Fruit fly (Drosophila melanogaster) whole organism, embryonic: ENCODE results near the gene CG32428.

Experiments
- Aef1 ChIP-seq: fragments of 200-800 bp; sonication (Bioruptor generic); IDR thresholded peaks from 3 replicates; pipeline ENCODE4 v1.3.6; 2022; ENCODE audit warnings: missing biosample characterization, missing genetic modification characterization
- Atf-2 ChIP-seq: fragments of 200-800 bp; sonication (Bioruptor generic); optimal IDR thresholded peaks from 2 replicates; lab custom pipeline; 2016; ENCODE audit warnings: missing biosample characterization, missing genetic modification characterization
- Awh ChIP-seq: fragments of 200-800 bp; sonication (Bioruptor generic); IDR thresholded peaks from 2 replicates; pipeline ENCODE4, ENCODE4 v1.3.6; 2022; ENCODE audit warnings: missing biosample characterization, missing genetic modification characterization
- B-H2 ChIP-seq: fragments of 200-800 bp; sonication (Bioruptor generic); optimal IDR thresholded peaks from 2 replicates; lab custom pipeline; 2018; ENCODE audit warnings: missing biosample characterization, mild to moderate bottlenecking, missing genetic modification characterization
- CG10654 ChIP-seq: fragments of 200-800 bp; sonication (Bioruptor generic); optimal IDR thresholded peaks from 2 replicates; lab custom pipeline; 2016; ENCODE audit warnings: missing biosample characterization, missing genetic modification characterization
- CG11093 ChIP-seq: fragments of 200-800 bp; sonication (Bioruptor generic); IDR thresholded peaks from 3 replicates; pipeline ENCODE4 v1.3.6; 2022; ENCODE audit warnings: missing biosample characterization, missing genetic modification characterization
- CG12744 ChIP-seq: fragments of 200-800 bp; sonication (Bioruptor generic); optimal IDR thresholded peaks from 2 replicates; lab custom pipeline; 2016; ENCODE audit warnings: missing biosample characterization, missing genetic modification characterization
- CG13296 ChIP-seq: fragments of 200-800 bp; sonication (Bioruptor generic); optimal IDR thresholded peaks from 3 replicates; lab custom pipeline; 2018; ENCODE audit warnings: missing biosample characterization, mild to moderate bottlenecking, missing genetic modification characterization
- CG17328 ChIP-seq: fragments of 200-800 bp; sonication (Bioruptor generic); IDR thresholded peaks from 2 replicates; pipeline ENCODE4 v1.3.6; 2022; ENCODE audit warnings: missing biosample characterization, missing genetic modification characterization
- CG2678 ChIP-seq: fragments of 200-800 bp; sonication (Bioruptor generic); optimal IDR thresholded peaks from 3 replicates; lab custom pipeline; 2019; ENCODE audit warnings: missing biosample characterization, mild to moderate bottlenecking, missing genetic modification characterization, moderate library complexity
- CG30403 ChIP-seq: fragments of 200-800 bp; sonication (Bioruptor generic); optimal IDR thresholded peaks from 3 replicates; lab custom pipeline; 2016; ENCODE audit warnings: missing biosample characterization, missing genetic modification characterization
- CG3065 ChIP-seq: fragments of 200-800 bp; sonication (Bioruptor generic); optimal IDR thresholded peaks from 2 replicates; lab custom pipeline; 2016; ENCODE audit warnings: missing biosample characterization, missing genetic modification characterization
- CG3163 ChIP-seq: fragments of 200-800 bp; sonication (Bioruptor generic); optimal IDR thresholded peaks from 3 replicates; lab custom pipeline; 2016; ENCODE audit warnings: missing biosample characterization, missing genetic modification characterization
- CG32767 ChIP-seq: fragments of 200-800 bp; sonication (Bioruptor generic); IDR thresholded peaks from 2 replicates; pipeline ENCODE4 v1.3.6; 2022; ENCODE audit warnings: missing biosample characterization, missing genetic modification characterization
- CG6654 ChIP-seq: fragments of 200-800 bp; sonication (Bioruptor generic); optimal IDR thresholded peaks from 2 replicates; lab custom pipeline; 2017; ENCODE audit warnings: missing biosample characterization, mild to moderate bottlenecking, missing genetic modification characterization
- CG6689 ChIP-seq: fragments of 200-800 bp; sonication (Bioruptor generic); IDR thresholded peaks from 2 replicates; pipeline ENCODE4 v1.3.6; 2022; ENCODE audit warnings: missing biosample characterization, missing genetic modification characterization
- CG6791 ChIP-seq: fragments of 200-800 bp; sonication (Bioruptor generic); IDR thresholded peaks from 3 replicates; pipeline ENCODE4 v1.3.6; 2022; ENCODE audit warnings: missing biosample characterization, missing genetic modification characterization; ENCODE audit not compliant: partially characterized antibody
- CG8924 ChIP-seq: fragments of 200-800 bp; optimal IDR thresholded peaks from 3 replicates; lab custom pipeline; 2019; ENCODE audit warnings: missing biosample characterization, mild to moderate bottlenecking, missing genetic modification characterization, moderate library complexity
- CoRest ChIP-seq: fragments of 200-800 bp; sonication (Bioruptor generic); optimal IDR thresholded peaks from 3 replicates; lab custom pipeline; 2018; ENCODE audit warnings: missing biosample characterization, mild to moderate bottlenecking, missing genetic modification characterization, moderate library complexity
- Dip2 ChIP-seq: fragments of 200-800 bp; sonication (Bioruptor generic); IDR thresholded peaks from 2 replicates; pipeline ENCODE4 v1.3.6; 2022; ENCODE audit warnings: missing biosample characterization, missing genetic modification characterization
- Dp ChIP-seq: fragments of 200-800 bp; sonication (Bioruptor generic); optimal IDR thresholded peaks from 2 replicates; lab custom pipeline; 2018; ENCODE audit warnings: missing biosample characterization, mild to moderate bottlenecking, missing genetic modification characterization, moderate library complexity
- Hand ChIP-seq: fragments of 200-800 bp; sonication (Bioruptor generic); optimal IDR thresholded peaks from 2 replicates; lab custom pipeline; 2017; ENCODE audit warnings: mild to moderate bottlenecking, missing biosample characterization, missing genetic modification reagents, missing genetic modification characterization
- Hr3 ChIP-seq: fragments of 200-800 bp; sonication (Bioruptor generic); optimal IDR thresholded peaks from 3 replicates; lab custom pipeline; 2016; ENCODE audit warnings: missing biosample characterization, missing genetic modification characterization
- Jarid2 ChIP-seq: fragments of 200-800 bp; sonication (Bioruptor generic); optimal IDR thresholded peaks from 3 replicates; lab custom pipeline; 2017; ENCODE audit warnings: mild to moderate bottlenecking, missing biosample characterization, missing genetic modification reagents, missing genetic modification characterization
- Lpt ChIP-seq: fragments of >200 bp; optimal IDR thresholded peaks from 2 replicates; lab custom pipeline; 2018; ENCODE audit warnings: missing biosample characterization, missing genetic modification characterization
- MTF-1 ChIP-seq: fragments of 200-800 bp; sonication (Bioruptor generic); optimal IDR thresholded peaks from 2 replicates; lab custom pipeline; 2018; ENCODE audit warnings: missing biosample characterization, mild to moderate bottlenecking, missing genetic modification characterization, borderline replicate concordance
- Mad ChIP-seq: fragments of 200-800 bp; sonication (Bioruptor generic); optimal IDR thresholded peaks from 2 replicates; lab custom pipeline; 2016; ENCODE audit warnings: missing biosample characterization, missing genetic modification characterization
- NK7.1 ChIP-seq: fragments of 200-800 bp; sonication (Bioruptor generic); optimal IDR thresholded peaks from 3 replicates; lab custom pipeline; 2016; ENCODE audit warnings: missing biosample characterization, missing genetic modification characterization
- Nf-YB ChIP-seq: fragments of 200-800 bp; sonication (Bioruptor generic); optimal IDR thresholded peaks from 3 replicates; lab custom pipeline; 2019; ENCODE audit warnings: missing biosample characterization, mild to moderate bottlenecking, missing genetic modification characterization, moderate library complexity
- NfI ChIP-seq: fragments of 200-800 bp; sonication (Bioruptor generic); optimal IDR thresholded peaks from 3 replicates; lab custom pipeline; 2018; ENCODE audit warnings: missing biosample characterization, mild to moderate bottlenecking, missing genetic modification characterization, moderate library complexity
- Poxn ChIP-seq: fragments of 200-800 bp; sonication (Bioruptor generic); IDR thresholded peaks from 2 replicates; pipeline ENCODE4 v1.3.6; 2022; ENCODE audit warnings: missing biosample characterization, missing genetic modification characterization
- Side ChIP-seq: fragments of 200-800 bp; sonication (Bioruptor generic); optimal IDR thresholded peaks from 2 replicates; lab custom pipeline; 2016; ENCODE audit warnings: missing biosample characterization, missing genetic modification characterization
- Taf1 ChIP-seq: fragments of 200-800 bp; sonication (Bioruptor generic); IDR thresholded peaks from 2 replicates; pipeline ENCODE4 v1.3.6; 2022; ENCODE audit warnings: missing biosample characterization, missing genetic modification characterization
- Vsx1 ChIP-seq: fragments of 200-800 bp; sonication (Bioruptor generic); optimal IDR thresholded peaks from 2 replicates; lab custom pipeline; 2017; ENCODE audit warnings: missing biosample characterization, mild to moderate bottlenecking, missing genetic modification characterization, missing genetic modification reagents
- abd-A ChIP-seq: fragments of 200-800 bp; sonication (Bioruptor generic); optimal IDR thresholded peaks from 3 replicates; lab custom pipeline; 2019; ENCODE audit warnings: missing biosample characterization, mild to moderate bottlenecking, missing genetic modification characterization, moderate library complexity
- ac ChIP-seq: fragments of 200-800 bp; sonication (Bioruptor generic); optimal IDR thresholded peaks from 3 replicates; lab custom pipeline; 2017; ENCODE audit warnings: missing biosample characterization, mild to moderate bottlenecking, missing genetic modification characterization
- br ChIP-seq: fragments of >200 bp; optimal IDR thresholded peaks from 2 replicates; lab custom pipeline; 2017
- crol ChIP-seq: fragments of 200-800 bp; sonication (Bioruptor generic); IDR thresholded peaks from 2 replicates; pipeline ENCODE4 v1.3.6; 2022; ENCODE audit warnings: missing biosample characterization, missing genetic modification characterization
- en ChIP-seq: fragments of 200-800 bp; sonication (Bioruptor generic); optimal IDR thresholded peaks from 2 replicates; lab custom pipeline; 2016; ENCODE audit warnings: missing biosample characterization, missing genetic modification characterization
- eyg ChIP-seq: fragments of 200-800 bp; sonication (Bioruptor generic); optimal IDR thresholded peaks from 3 replicates; lab custom pipeline; 2016; ENCODE audit warnings: missing biosample characterization, missing genetic modification characterization
- fd96Cb ChIP-seq: fragments of 200-800 bp; sonication (Bioruptor generic); optimal IDR thresholded peaks from 2 replicates; lab custom pipeline; 2018; ENCODE audit warnings: missing biosample characterization, mild to moderate bottlenecking, missing genetic modification characterization, moderate library complexity
- gro ChIP-seq: fragments of 200-800 bp; sonication (Bioruptor generic); optimal IDR thresholded peaks from 2 replicates; lab custom pipeline; 2016; ENCODE audit warnings: missing biosample characterization, missing genetic modification characterization
- gsb ChIP-seq: fragments of 200-800 bp; sonication (Bioruptor generic); IDR thresholded peaks from 2 replicates; pipeline ENCODE4 v1.3.6; 2022; ENCODE audit warnings: missing biosample characterization, missing genetic modification characterization
- h ChIP-seq: fragments of >200 bp; optimal IDR thresholded peaks from 2 replicates; lab custom pipeline; 2017
- jumu ChIP-seq: fragments of 200-800 bp; sonication (Bioruptor generic); optimal IDR thresholded peaks from 3 replicates; lab custom pipeline; 2016; ENCODE audit warnings: missing biosample characterization, missing genetic modification characterization
- kah ChIP-seq: fragments of 200-800 bp; sonication (Bioruptor generic); optimal IDR thresholded peaks from 2 replicates; lab custom pipeline; 2018; ENCODE audit warnings: missing biosample characterization, mild to moderate bottlenecking, missing genetic modification characterization
- knrl ChIP-seq: fragments of 200-800 bp; sonication (Bioruptor generic); IDR thresholded peaks from 3 replicates; pipeline ENCODE4 v1.3.6; 2022; ENCODE audit warnings: missing biosample characterization, missing genetic modification characterization; ENCODE audit not compliant: partially characterized antibody
- nmo ChIP-seq: fragments of 200-800 bp; sonication (Bioruptor generic); optimal IDR thresholded peaks from 2 replicates; lab custom pipeline; 2018; ENCODE audit warnings: missing biosample characterization, mild to moderate bottlenecking, missing genetic modification characterization, moderate library complexity
- otp ChIP-seq: fragments of 200-800 bp; sonication (Bioruptor generic); IDR thresholded peaks from 3 replicates; pipeline ENCODE4, ENCODE4 v1.3.6; 2022; ENCODE audit warnings: missing biosample characterization, missing genetic modification characterization
- salm ChIP-seq: fragments of 200-800 bp; sonication (Bioruptor generic); optimal IDR thresholded peaks from 2 replicates; lab custom pipeline; 2018; ENCODE audit warnings: missing biosample characterization, mild to moderate bottlenecking, missing genetic modification characterization
- sd ChIP-seq: fragments of 200-800 bp; sonication (Bioruptor generic); optimal IDR thresholded peaks from 3 replicates; lab custom pipeline; 2018; ENCODE audit warnings: missing biosample characterization, mild to moderate bottlenecking, missing genetic modification characterization, moderate library complexity
- sens ChIP-seq: fragments of 200-800 bp; sonication (Bioruptor generic); peaks from one replicate; lab custom pipeline; 2016; ENCODE audit warnings: missing biosample characterization, missing genetic modification characterization

Gene CG32428

dm6 chr3L:20436069-20436468 is 37.5 kb downstream of the CG32428 start, which contains the start of the genes mRpL15 and CtIP (continued):
- TF ChIP-seq sd: peak; percentile 53
- TF ChIP-seq eyg: no peak
- peak; percentile 62 for TF ChIP-seq Dp (GFP tag; lab: Kevin White, UChicago)

- TF ChIP-seq en (GFP tag; lab: Kevin White, UChicago) (no peak), Aef1 (GFP tag; lab: Robert Waterston, UW) (no peak), fd96Cb (tag; lab: Kevin White, UChicago) (no peak), salm (tag; lab: Kevin White, UChicago) (no peak), h (lab: Kevin White, UChicago) (no peak), CG6654 (no peak), CG13296 (GFP tag; lab: Kevin White, UChicago) (no peak), CoRest (tag; lab: Kevin White, UChicago) (no peak), sens (peak; percentile 88), abd-A (tag; lab: Kevin White, UChicago) (no peak), NfI (GFP tag; lab: Kevin White, UChicago) (no peak), CG32767 (GFP tag; lab: Robert Waterston, UW) (no peak), knrl (peak; percentile 69), crol (no peak), B-H2 (peak; percentile 7), CG6689 (no peak), CG11093 (GFP tag; lab: Robert Waterston, UW) (no peak), MTF-1 (GFP tag; lab: Kevin White, UChicago) (no peak), CG30403 (no peak), gro (GFP tag; lab: Kevin White, UChicago) (no peak), NK7.1 (GFP tag; lab: Kevin White, UChicago) (no peak), CG12744 (GFP tag; lab: Kevin White, UChicago) (no peak), Side (GFP tag; lab: Kevin White, UChicago) (no peak), jumu (GFP tag; lab: Kevin White, UChicago) (no peak), Taf1 (no peak), Poxn (GFP tag; lab: Robert Waterston, UW) (no peak), otp (GFP tag; lab: Robert Waterston, UW) (no peak), CG2678 (tag; lab: Kevin White, UChicago) (no peak), ac (GFP tag; lab: Kevin White, UChicago) (no peak), CG3163 (GFP tag; lab: Kevin White, UChicago) (no peak), CG10654 (no peak), kah (no peak), CG8924 (tag; lab: Kevin White, UChicago) (peak; percentile 18), Atf-2 (no peak), Nf-YB (no peak), Awh (GFP tag; lab: Robert Waterston, UW) (no peak), nmo (GFP tag; lab: Kevin White, UChicago) (peak; percentile 48), CG6791 (0 out of 3 replicates have a peak, but pooled peaks have one; percentile 45), br (lab: Kevin White, UChicago) (no peak), Hand (GFP tag; lab: Kevin White, UChicago) (no peak), Mad (GFP tag; lab: Kevin White, UChicago) (no peak), Dip2 (GFP tag; lab: Robert Waterston, UW) (no peak), gsb (no peak), CG17328 (GFP tag; lab: Robert Waterston, UW) (no peak), Vsx1 (no peak), Hr3 (GFP tag; lab: Kevin White, UChicago) (no peak), Jarid2 (GFP tag; lab: Kevin White, UChicago) (no peak), Lpt (GFP tag; lab: Kevin White, UChicago) (no peak), CG3065 (GFP tag; lab: Kevin White, UChicago) (no peak)
Measured at dm6 chr3L:20432297-20432696, 41.2 kb downstream of the CG32428 start, which contains the start of the genes Las and Psn. Gene Las, minus strand, starts transcription at chr3L:20432361. Gene Psn, plus strand, starts transcription at chr3L:20432468.
